Worm (Caenorhabditis elegans): ENCODE measurements around the gene str-261.

DNA sequence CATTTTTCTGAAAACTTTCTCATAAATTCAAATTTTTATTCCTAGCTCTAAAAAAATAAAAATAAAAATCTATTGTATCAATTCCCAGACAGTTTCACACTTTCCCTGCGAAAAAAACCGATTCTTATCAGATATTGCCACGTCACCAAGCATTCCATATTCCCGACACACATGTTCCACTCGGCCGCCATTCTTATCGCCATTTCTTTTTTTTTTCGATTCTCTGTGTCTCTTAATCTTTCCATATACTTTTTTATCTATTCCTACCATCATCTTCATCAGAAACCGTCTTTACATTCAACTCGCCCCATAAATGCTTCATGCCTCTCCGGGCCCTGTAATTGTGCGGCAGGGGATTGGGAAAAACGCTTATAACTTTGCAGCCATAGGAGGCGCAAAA is 13.1 kb downstream of the str-261 start:
- TF ChIP-seq Y22D7AL.16 (tag; optimal IDR thresholded peaks at IDR 0.05) = no peak
- no peak for TF ChIP-seq fkh-10 (GFP tag; optimal IDR thresholded peaks at IDR 0.05)
- no peak for TF ChIP-seq C08G9.2 (tag; optimal IDR thresholded peaks at IDR 0.05)
- no peak for TF ChIP-seq dve-1 (tag; optimal IDR thresholded peaks at IDR 0.05)
- no peak for TF ChIP-seq ceh-24 (tag; optimal IDR thresholded peaks at IDR 0.05)
- TF ChIP-seq K02D7.2 (tag; optimal IDR thresholded peaks at IDR 0.05) = no peak
- no peak for TF ChIP-seq ttx-3 (tag; optimal IDR thresholded peaks at IDR 0.05)
- TF ChIP-seq ceh-31 (tag; optimal IDR thresholded peaks at IDR 0.05) = no peak
- TF ChIP-seq tbx-7 (tag; optimal IDR thresholded peaks at IDR 0.05) = no peak
- TF ChIP-seq nhr-11 (tag; optimal IDR thresholded peaks at IDR 0.05) = no peak
- TF ChIP-seq rnt-1 (tag; optimal IDR thresholded peaks at IDR 0.05) = no peak
- no peak for TF ChIP-seq unc-3 (GFP tag; conservative IDR thresholded peaks at IDR 0.05)
- TF ChIP-seq unc-3 (tag; optimal IDR thresholded peaks at IDR 0.05) = no peak
- no peak for TF ChIP-seq sox-2 (GFP tag; IDR thresholded peaks at IDR 0.05)

Measured in whole organism, late embryonic.